In the genomic region with DNA sequence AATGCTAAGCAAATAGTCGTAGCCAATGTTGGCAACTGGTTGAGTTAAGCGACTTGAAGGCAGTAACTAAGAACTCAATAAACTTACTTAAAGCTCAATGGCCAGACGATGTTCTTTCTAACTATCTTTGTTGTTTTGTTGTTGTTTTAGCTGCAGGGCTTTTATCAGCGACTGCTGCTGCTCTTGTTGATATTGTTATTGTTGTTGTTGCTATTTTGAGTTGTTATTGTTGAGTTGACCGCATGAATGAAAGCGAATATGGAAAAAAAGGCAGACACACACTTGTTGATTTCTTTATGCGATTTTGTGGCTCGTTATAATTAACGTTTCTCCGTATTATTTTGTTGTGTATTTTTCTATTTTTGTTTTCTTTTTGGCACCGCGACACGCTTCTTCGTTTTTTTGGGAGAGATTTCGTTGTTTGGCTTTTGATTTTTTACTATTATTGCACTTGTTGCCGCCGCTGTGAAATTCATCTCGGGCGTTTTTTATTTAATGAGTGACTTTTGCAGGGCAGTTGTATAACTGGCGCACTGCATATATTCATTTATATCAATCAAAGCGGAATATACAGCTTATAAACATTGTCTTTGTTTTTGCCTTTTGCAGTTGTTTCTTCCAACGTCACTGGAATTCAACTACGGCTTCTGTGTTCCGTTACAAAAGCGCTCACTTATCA, we compare ENCODE assay signal across 1 fruit fly cellular context.
TF ChIP-seq lines count a peak whose summit lies in the region.

No protein-coding gene starts in this region.

TF ChIP-seq in whole organism, embryonic, 481 proteins besides CTCF, POLR2A, EP300 and RAD21 (continued from another document):
- TF ChIP-seq gro (GFP tag; optimal IDR thresholded peaks at IDR 0.05; lab: Kevin White, UChicago) (no peak), mld (GFP tag; IDR thresholded peaks at IDR 0.05; lab: Robert Waterston, UW; ENCODE audit: partially characterized antibody) (no peak), CG8281 (tag; optimal IDR thresholded peaks at IDR 0.05; lab: Kevin White, UChicago) (peak; percentile 84), CG2678 (tag; optimal IDR thresholded peaks at IDR 0.05; lab: Kevin White, UChicago) (no peak), emc (GFP tag; optimal IDR thresholded peaks at IDR 0.05; lab: Kevin White, UChicago) (no peak), CG16813 (GFP tag; IDR thresholded peaks at IDR 0.05; lab: Robert Waterston, UW; ENCODE audit: partially characterized antibody) (no peak), tna (GFP tag; IDR thresholded peaks at IDR 0.05; lab: Robert Waterston, UW; ENCODE audit: partially characterized antibody) (0 out of 2 replicates have a peak, but pooled peaks have one; percentile 22), CG13296 (GFP tag; optimal IDR thresholded peaks at IDR 0.05; lab: Kevin White, UChicago) (no peak), HLH4C (GFP tag; IDR thresholded peaks at IDR 0.05; lab: Robert Waterston, UW; ENCODE audit: partially characterized antibody) (no peak), grau (tag; optimal IDR thresholded peaks at IDR 0.05; lab: Kevin White, UChicago) (no peak), lbe (GFP tag; optimal IDR thresholded peaks at IDR 0.05; lab: Kevin White, UChicago) (peak; percentile 21), CG7786 (GFP tag; optimal IDR thresholded peaks at IDR 0.05; lab: Kevin White, UChicago) (no peak), CG13123 (GFP tag; optimal IDR thresholded peaks at IDR 0.05; lab: Kevin White, UChicago) (no peak), CG6689 (GFP tag; IDR thresholded peaks at IDR 0.05; lab: Robert Waterston, UW) (no peak), CG4360 (GFP tag; IDR thresholded peaks at IDR 0.05; lab: Robert Waterston, UW) (0 out of 2 replicates have a peak, but pooled peaks have one; percentile 23), Blimp-1 (GFP tag; optimal IDR thresholded peaks at IDR 0.05; lab: Kevin White, UChicago) (peak; percentile 9), chm (GFP tag; IDR thresholded peaks at IDR 0.05; lab: Robert Waterston, UW) (no peak), Six4 (GFP tag; optimal IDR thresholded peaks at IDR 0.05; lab: Kevin White, UChicago) (no peak), CG17328 (GFP tag; IDR thresholded peaks at IDR 0.05; lab: Robert Waterston, UW) (no peak), CG2875 (GFP tag; optimal IDR thresholded peaks at IDR 0.05; lab: Kevin White, UChicago) (no peak), eve (GFP tag; optimal IDR thresholded peaks at IDR 0.05; lab: Kevin White, UChicago) (peak in 1 of 2 experiments; percentile 70), mam (GFP tag; optimal IDR thresholded peaks at IDR 0.05; lab: Kevin White, UChicago) (no peak), NC2α (GFP tag; optimal IDR thresholded peaks at IDR 0.05; lab: Kevin White, UChicago) (no peak), kah (GFP tag; optimal IDR thresholded peaks at IDR 0.05; lab: Kevin White, UChicago) (peak; percentile 21)
